Worm (Caenorhabditis elegans): ENCODE results near the gene cyp-29A4.

cyp-29A4 gene

DNA sequence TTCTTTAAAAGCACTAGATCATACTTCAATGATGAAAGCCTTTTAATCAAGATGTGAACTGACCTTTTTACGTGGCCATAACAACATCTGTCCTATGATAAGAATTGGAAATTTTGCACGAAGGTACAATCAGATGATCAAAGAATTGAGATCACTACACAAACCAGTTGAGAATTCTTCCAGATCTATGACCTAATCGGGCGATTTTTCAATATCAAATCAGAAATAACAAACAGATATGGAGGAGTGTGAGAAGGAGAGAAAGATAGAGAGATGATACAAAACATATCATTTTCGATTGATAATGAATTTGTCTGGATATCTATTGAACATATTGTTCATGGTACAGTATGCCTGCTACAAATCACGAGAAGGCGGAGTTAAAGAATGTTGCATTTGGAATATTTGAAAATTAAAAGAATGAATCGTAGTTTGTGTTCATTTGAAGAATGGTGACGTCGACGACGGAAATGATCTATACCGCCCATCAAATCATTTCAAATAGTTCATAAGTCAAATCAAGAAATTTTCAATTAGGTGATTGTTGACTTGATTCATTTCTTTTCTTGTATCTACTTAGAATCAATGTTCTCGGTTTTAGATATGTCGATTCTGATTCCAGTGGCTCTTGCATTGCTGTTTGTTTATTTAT, at the start of gene cyp-29A4:
cyp-29A4 (plus strand) TSS at position 602 of the 652 bp plus-strand sequence.
- TF ChIP-seq K11D2.4 (GFP tag; IDR thresholded peaks at IDR 0.05) (no peak), F10E7.11 (tag; optimal IDR thresholded peaks at IDR 0.05) (no peak), lin-35 (GFP tag; optimal IDR thresholded peaks at IDR 0.05) (no peak), dpl-1 (GFP tag; optimal IDR thresholded peaks at IDR 0.05) (no peak), ztf-22 (GFP tag; optimal IDR thresholded peaks at IDR 0.05) (no peak), B0336.3 (GFP tag; IDR thresholded peaks at IDR 0.05) (no peak), hmg-20 (GFP tag; IDR thresholded peaks at IDR 0.05) (no peak), hrde-1 (tag; optimal IDR thresholded peaks at IDR 0.05; ENCODE audit: borderline replicate concordance) (no peak), let-607 (tag; optimal IDR thresholded peaks at IDR 0.05) (no peak), somi-1 (GFP tag; optimal IDR thresholded peaks at IDR 0.05) (no peak), lin-54 (GFP tag; optimal IDR thresholded peaks at IDR 0.05) (no peak)

DNA sequence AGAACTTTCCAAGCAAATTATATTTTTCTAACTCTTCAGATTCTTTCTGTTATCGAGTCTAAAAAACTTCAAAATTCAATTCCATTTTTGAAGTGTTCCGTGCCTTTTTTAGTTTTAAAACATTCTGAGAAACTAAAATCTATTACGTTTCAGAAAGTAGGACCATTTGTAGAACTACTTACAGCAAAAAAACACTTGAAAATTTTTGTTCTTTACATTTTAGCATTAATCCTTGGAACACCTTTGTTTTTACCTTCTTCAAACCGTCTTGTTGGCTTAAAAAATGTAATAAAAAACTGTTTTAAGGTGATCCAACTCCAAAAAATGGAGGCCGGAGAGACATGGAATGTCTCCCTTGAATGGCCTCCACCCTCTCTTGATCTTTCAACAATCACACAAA, 46.3 kb upstream of the cyp-29A4 start, which contains the start of gene dop-2:
dop-2 (plus strand) TSS at position 301 of the 400 bp plus-strand sequence.
- TF ChIP-seq K11D2.4 (GFP tag; IDR thresholded peaks at IDR 0.05): no peak
- TF ChIP-seq mel-28 (tag; optimal IDR thresholded peaks at IDR 0.05; ENCODE audit: borderline replicate concordance): no peak
- no peak for TF ChIP-seq F33H1.4 (GFP tag; IDR thresholded peaks at IDR 0.05)
- no peak for TF ChIP-seq lsy-27 (tag; optimal IDR thresholded peaks at IDR 0.05; ENCODE audit: borderline replicate concordance, insufficient read depth)
- no peak for TF ChIP-seq madf-10 (tag; optimal IDR thresholded peaks at IDR 0.05)
- TF ChIP-seq atf-7 (tag; optimal IDR thresholded peaks at IDR 0.05): no peak
- TF ChIP-seq Y56A3A.18 (GFP tag; IDR thresholded peaks at IDR 0.05): no peak
- no peak for TF ChIP-seq nhr-27 (tag; optimal IDR thresholded peaks at IDR 0.05)
- TF ChIP-seq B0019.2 (GFP tag; conservative IDR thresholded peaks at IDR 0.05): no peak
- no peak for TF ChIP-seq madf-3 (GFP tag; IDR thresholded peaks at IDR 0.05)
- no peak for TF ChIP-seq nfya-2 (GFP tag; IDR thresholded peaks at IDR 0.05)
- no peak for TF ChIP-seq bed-2 (GFP tag; IDR thresholded peaks at IDR 0.05)
- TF ChIP-seq efl-1 (GFP tag; optimal IDR thresholded peaks at IDR 0.05): no peak
- no peak for TF ChIP-seq hlh-12 (tag; optimal IDR thresholded peaks at IDR 0.05)
- no peak for TF ChIP-seq lir-1 (GFP tag; conservative IDR thresholded peaks at IDR 0.05)
- no peak for TF ChIP-seq F57A8.1 (GFP tag; optimal IDR thresholded peaks at IDR 0.05)
- TF ChIP-seq F39B2.1 (GFP tag; IDR thresholded peaks at IDR 0.05): no peak
- TF ChIP-seq athp-1 (tag; optimal IDR thresholded peaks at IDR 0.05): no peak
- TF ChIP-seq let-607 (tag; optimal IDR thresholded peaks at IDR 0.05): no peak

DNA sequence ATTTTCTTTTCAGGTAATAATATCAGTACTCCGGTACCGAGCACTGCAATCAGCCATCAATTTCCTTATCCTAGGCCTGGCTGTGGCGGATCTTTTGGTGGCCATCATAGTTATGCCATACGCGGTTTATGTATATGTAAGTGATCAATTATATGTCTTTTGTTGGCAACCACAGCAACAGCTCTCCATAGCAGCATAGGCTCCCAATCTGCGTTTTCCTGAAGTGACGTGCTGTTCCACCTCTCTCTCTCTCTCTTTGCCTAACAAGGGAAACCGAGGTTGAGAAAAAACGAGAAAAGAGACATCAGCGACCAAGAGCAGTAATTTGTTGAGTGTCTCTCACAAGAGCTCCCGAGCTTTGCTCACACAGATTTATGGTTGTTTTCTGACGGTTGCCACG, 45.3 kb upstream of the cyp-29A4 start:
- TF ChIP-seq attf-6 (GFP tag; IDR thresholded peaks at IDR 0.05): no peak
- TF ChIP-seq unc-62 (GFP tag; optimal IDR thresholded peaks at IDR 0.05): no peak
- TF ChIP-seq aptf-3 (GFP tag; IDR thresholded peaks at IDR 0.05): no peak
- TF ChIP-seq fkh-3 (tag; optimal IDR thresholded peaks at IDR 0.05): no peak
- TF ChIP-seq C17E4.6 (GFP tag; IDR thresholded peaks at IDR 0.05): no peak
- TF ChIP-seq die-1 (tag; optimal IDR thresholded peaks at IDR 0.05): no peak
- TF ChIP-seq hmg-1.2 (GFP tag; IDR thresholded peaks at IDR 0.05): no peak
- no peak for TF ChIP-seq him-1 (tag; optimal IDR thresholded peaks at IDR 0.05)
- no peak for TF ChIP-seq bed-1 (GFP tag; IDR thresholded peaks at IDR 0.05)
- no peak for TF ChIP-seq unc-130 (GFP tag; optimal IDR thresholded peaks at IDR 0.05)
- no peak for TF ChIP-seq hlh-12 (tag; optimal IDR thresholded peaks at IDR 0.05)
- TF ChIP-seq D2030.7 (GFP tag; IDR thresholded peaks at IDR 0.05): no peak
- no peak for TF ChIP-seq attf-3 (GFP tag; conservative IDR thresholded peaks at IDR 0.05)
- TF ChIP-seq rcor-1 (GFP tag; IDR thresholded peaks at IDR 0.05): no peak
- no peak for TF ChIP-seq pbrm-1 (GFP tag; IDR thresholded peaks at IDR 0.05)
- no peak for TF ChIP-seq ceh-58 (GFP tag; IDR thresholded peaks at IDR 0.05)
- no peak for TF ChIP-seq mes-4 (tag; optimal IDR thresholded peaks at IDR 0.05)
- no peak for TF ChIP-seq sdz-38 (tag; optimal IDR thresholded peaks at IDR 0.05)

Measured in whole organism, young adult.